ENCODE assay signal across 1 fruit fly cellular context in genomic region chr3R:29251418-29251817, dm6.
TF ChIP-seq lines count a peak whose summit lies in the region.

No protein-coding gene starts in this region.

TF ChIP-seq in whole organism, embryonic, 481 proteins besides CTCF, POLR2A, EP300 and RAD21 (continued from another document):
- TF ChIP-seq CG11695 (GFP tag; IDR thresholded peaks at IDR 0.05; lab: Robert Waterston, UW) (0 out of 3 replicates have a peak, but pooled peaks have one; percentile 10), Awh (GFP tag; IDR thresholded peaks at IDR 0.05; lab: Robert Waterston, UW) (no peak), BEAF-32 (GFP tag; optimal IDR thresholded peaks at IDR 0.05; lab: Kevin White, UChicago) (peak; percentile 71), p53 (GFP tag; optimal IDR thresholded peaks at IDR 0.05; lab: Kevin White, UChicago) (no peak), ranshi (GFP tag; IDR thresholded peaks at IDR 0.05; lab: Robert Waterston, UW) (no peak), gcm (GFP tag; optimal IDR thresholded peaks at IDR 0.05; lab: Kevin White, UChicago) (no peak), hb (GFP tag; IDR thresholded peaks at IDR 0.05; lab: Robert Waterston, UW; ENCODE audit: partially characterized antibody) (0 out of 3 replicates have a peak, but pooled peaks have one; percentile 36), CG34376 (GFP tag; optimal IDR thresholded peaks at IDR 0.05; lab: Kevin White, UChicago) (no peak), zfh2 (GFP tag; optimal IDR thresholded peaks at IDR 0.05; lab: Kevin White, UChicago) (no peak), CG43689 (GFP tag; IDR thresholded peaks at IDR 0.05; lab: Robert Waterston, UW) (no peak), usp (GFP tag; optimal IDR thresholded peaks at IDR 0.05; lab: Kevin White, UChicago) (no peak), Hsf (GFP tag; optimal IDR thresholded peaks at IDR 0.05; lab: Kevin White, UChicago) (peak; percentile 13), gfzf (GFP tag; optimal IDR thresholded peaks at IDR 0.05; lab: Kevin White, UChicago) (peak; percentile 2), Kr (GFP tag; optimal IDR thresholded peaks at IDR 0.05; lab: Kevin White, UChicago) (no peak), z (GFP tag; IDR thresholded peaks at IDR 0.05; lab: Robert Waterston, UW) (no peak), CG7928 (GFP tag; optimal IDR thresholded peaks at IDR 0.05; lab: Kevin White, UChicago) (no peak), CG13424 (tag; optimal IDR thresholded peaks at IDR 0.05; lab: Kevin White, UChicago) (no peak), gcm2 (GFP tag; optimal IDR thresholded peaks at IDR 0.05; lab: Kevin White, UChicago) (no peak), tin (GFP tag; optimal IDR thresholded peaks at IDR 0.05; lab: Kevin White, UChicago) (peak; percentile 27), CG2129 (GFP tag; IDR thresholded peaks at IDR 0.05; lab: Robert Waterston, UW; ENCODE audit: partially characterized antibody) (peak; percentile 79), Oli (tag; optimal IDR thresholded peaks at IDR 0.05; lab: Kevin White, UChicago) (no peak), caup (GFP tag; optimal IDR thresholded peaks at IDR 0.05; lab: Kevin White, UChicago; ENCODE audit: severe bottlenecking) (no peak), knrl (GFP tag; IDR thresholded peaks at IDR 0.05; lab: Robert Waterston, UW; ENCODE audit: partially characterized antibody) (peak; percentile 79), gt (GFP tag; IDR thresholded peaks at IDR 0.05; lab: Robert Waterston, UW) (no peak), CG13287 (GFP tag; IDR thresholded peaks at IDR 0.05; lab: Robert Waterston, UW; ENCODE audit: partially characterized antibody) (peak; percentile 94), crp (GFP tag; optimal IDR thresholded peaks at IDR 0.05; lab: Kevin White, UChicago) (no peak), CG2199 (GFP tag; IDR thresholded peaks at IDR 0.05; lab: Robert Waterston, UW) (no peak), Hr39 (optimal IDR thresholded peaks at IDR 0.05; lab: Kevin White, UChicago) (no peak), CG9876 (GFP tag; optimal IDR thresholded peaks at IDR 0.05; lab: Kevin White, UChicago) (no peak), Lim3 (GFP tag; IDR thresholded peaks at IDR 0.05; lab: Robert Waterston, UW) (no peak), bab2 (GFP tag; optimal IDR thresholded peaks at IDR 0.05; lab: Kevin White, UChicago) (no peak), CG9817 (tag; optimal IDR thresholded peaks at IDR 0.05; lab: Kevin White, UChicago) (no peak), CG14441 (GFP tag; IDR thresholded peaks at IDR 0.05; lab: Robert Waterston, UW) (no peak), sim (GFP tag; IDR thresholded peaks at IDR 0.05; lab: Robert Waterston, UW) (no peak), CG1647 (GFP tag; optimal IDR thresholded peaks at IDR 0.05; lab: Kevin White, UChicago) (no peak), CG7745 (tag; optimal IDR thresholded peaks at IDR 0.05; lab: Kevin White, UChicago) (no peak), tgo (GFP tag; IDR thresholded peaks at IDR 0.05; lab: Robert Waterston, UW) (no peak), CG12299 (tag; optimal IDR thresholded peaks at IDR 0.05; lab: Kevin White, UChicago) (no peak), CG18011 (GFP tag; optimal IDR thresholded peaks at IDR 0.05; lab: Kevin White, UChicago) (no peak), vfl (GFP tag; optimal IDR thresholded peaks at IDR 0.05; lab: Kevin White, UChicago) (no peak), CG2120 (GFP tag; optimal IDR thresholded peaks at IDR 0.05; lab: Kevin White, UChicago) (peak; percentile 46), ash1 (GFP tag; optimal IDR thresholded peaks at IDR 0.05; lab: Kevin White, UChicago) (no peak), CG9609 (GFP tag; optimal IDR thresholded peaks at IDR 0.05; lab: Kevin White, UChicago) (no peak), corto (GFP tag; optimal IDR thresholded peaks at IDR 0.05; lab: Kevin White, UChicago) (no peak), Atf3 (GFP tag; optimal IDR thresholded peaks at IDR 0.05; lab: Kevin White, UChicago) (no peak), CG30020 (tag; optimal IDR thresholded peaks at IDR 0.05; lab: Kevin White, UChicago) (no peak), CG7556 (GFP tag; optimal IDR thresholded peaks at IDR 0.05; lab: Kevin White, UChicago) (no peak), emc (GFP tag; optimal IDR thresholded peaks at IDR 0.05; lab: Kevin White, UChicago) (no peak), vnd (GFP tag; IDR thresholded peaks at IDR 0.05; lab: Robert Waterston, UW; ENCODE audit: partially characterized antibody) (peak; percentile 67), CG10147 (GFP tag; optimal IDR thresholded peaks at IDR 0.05; lab: Kevin White, UChicago) (no peak), br (optimal IDR thresholded peaks at IDR 0.05; lab: Kevin White, UChicago) (no peak), CG17359 (tag; optimal IDR thresholded peaks at IDR 0.05; lab: Kevin White, UChicago) (peak; percentile 9), ham (GFP tag; IDR thresholded peaks at IDR 0.05; lab: Robert Waterston, UW) (no peak), E2f1 (GFP tag; IDR thresholded peaks at IDR 0.05; lab: Robert Waterston, UW) (no peak), sima (GFP tag; optimal IDR thresholded peaks at IDR 0.05; lab: Kevin White, UChicago) (no peak), Lhr (GFP tag; optimal IDR thresholded peaks at IDR 0.05; lab: Kevin White, UChicago) (peak; percentile 15), Ets65A (GFP tag; lab: Kevin White, UChicago) (no peak), Dp (GFP tag; optimal IDR thresholded peaks at IDR 0.05; lab: Kevin White, UChicago) (peak; percentile 93), CG3995 (GFP tag; optimal IDR thresholded peaks at IDR 0.05; lab: Kevin White, UChicago) (no peak), mirr (GFP tag; optimal IDR thresholded peaks at IDR 0.05; lab: Kevin White, UChicago) (no peak), CG11696 (GFP tag; IDR thresholded peaks at IDR 0.05; lab: Robert Waterston, UW) (no peak), fu2 (GFP tag; optimal IDR thresholded peaks at IDR 0.05; lab: Kevin White, UChicago) (no peak), odd (GFP tag; optimal IDR thresholded peaks at IDR 0.05; lab: Kevin White, UChicago) (no peak), CG7357 (GFP tag; IDR thresholded peaks at IDR 0.05; lab: Robert Waterston, UW) (no peak), shn (GFP tag; optimal IDR thresholded peaks at IDR 0.05; lab: Kevin White, UChicago) (no peak), CG30431 (GFP tag; optimal IDR thresholded peaks at IDR 0.05; lab: Kevin White, UChicago) (no peak), Spps (tag; optimal IDR thresholded peaks at IDR 0.05; lab: Kevin White, UChicago) (no peak), rib (GFP tag; IDR thresholded peaks at IDR 0.05; lab: Robert Waterston, UW) (peak; percentile 55; the same call in 1 of the 2 replicates), ind (GFP tag; optimal IDR thresholded peaks at IDR 0.05; lab: Kevin White, UChicago) (no peak), mld (GFP tag; IDR thresholded peaks at IDR 0.05; lab: Robert Waterston, UW; ENCODE audit: partially characterized antibody) (peak; percentile 72; the same call in 1 of the 3 replicates), CG12155 (GFP tag; optimal IDR thresholded peaks at IDR 0.05; lab: Kevin White, UChicago) (no peak), Blimp-1 (GFP tag; optimal IDR thresholded peaks at IDR 0.05; lab: Kevin White, UChicago) (peak; percentile 29), pnt (GFP tag; optimal IDR thresholded peaks at IDR 0.05; lab: Kevin White, UChicago) (no peak), CG2875 (GFP tag; optimal IDR thresholded peaks at IDR 0.05; lab: Kevin White, UChicago) (no peak), CG3281 (GFP tag; optimal IDR thresholded peaks at IDR 0.05; lab: Kevin White, UChicago) (no peak), CG15073 (GFP tag; optimal IDR thresholded peaks at IDR 0.05; lab: Kevin White, UChicago) (no peak), Dref (GFP tag; IDR thresholded peaks at IDR 0.05; lab: Robert Waterston, UW) (no peak), CG30403 (GFP tag; optimal IDR thresholded peaks at IDR 0.05; lab: Kevin White, UChicago) (peak; percentile 16), tio (GFP tag; optimal IDR thresholded peaks at IDR 0.05; lab: Kevin White, UChicago) (no peak), CG1832 (GFP tag; optimal IDR thresholded peaks at IDR 0.05; lab: Kevin White, UChicago) (no peak), CG7987 (GFP tag; optimal IDR thresholded peaks at IDR 0.05; lab: Kevin White, UChicago) (peak; percentile 7), hkb (optimal IDR thresholded peaks at IDR 0.05; lab: Kevin White, UChicago) (no peak), hkb (GFP tag; IDR thresholded peaks at IDR 0.05; lab: Robert Waterston, UW) (peak; percentile 31; the same call in 1 of the 2 replicates), Bgb (GFP tag; IDR thresholded peaks at IDR 0.05; lab: Robert Waterston, UW; ENCODE audit: partially characterized antibody) (peak; percentile 72), Dek (tag; optimal IDR thresholded peaks at IDR 0.05; lab: Kevin White, UChicago) (no peak), CG4617 (GFP tag; optimal IDR thresholded peaks at IDR 0.05; lab: Kevin White, UChicago; ENCODE audit: borderline replicate concordance) (no peak), PHDP (tag; optimal IDR thresholded peaks at IDR 0.05; lab: Kevin White, UChicago) (no peak), CG16813 (GFP tag; IDR thresholded peaks at IDR 0.05; lab: Robert Waterston, UW; ENCODE audit: partially characterized antibody) (peak; percentile 68), zen (tag; optimal IDR thresholded peaks at IDR 0.05; lab: Kevin White, UChicago) (peak; percentile 33), CG4360 (GFP tag; IDR thresholded peaks at IDR 0.05; lab: Robert Waterston, UW) (no peak), CG7786 (GFP tag; optimal IDR thresholded peaks at IDR 0.05; lab: Kevin White, UChicago) (no peak), Oaz (GFP tag; IDR thresholded peaks at IDR 0.05; lab: Robert Waterston, UW) (0 out of 2 replicates have a peak, but pooled peaks have one; percentile 39), D (optimal IDR thresholded peaks at IDR 0.05; lab: Kevin White, UChicago) (no peak), D (GFP tag; optimal IDR thresholded peaks at IDR 0.05; lab: Kevin White, UChicago) (no peak), fd96Cb (tag; optimal IDR thresholded peaks at IDR 0.05; lab: Kevin White, UChicago) (no peak), CG11093 (GFP tag; IDR thresholded peaks at IDR 0.05; lab: Robert Waterston, UW) (no peak), cg (GFP tag; optimal IDR thresholded peaks at IDR 0.05; lab: Kevin White, UChicago) (no peak), TFAM (GFP tag; optimal IDR thresholded peaks at IDR 0.05; lab: Kevin White, UChicago) (no peak), CG3163 (GFP tag; optimal IDR thresholded peaks at IDR 0.05; lab: Kevin White, UChicago) (no peak), danr (GFP tag; IDR thresholded peaks at IDR 0.05; lab: Robert Waterston, UW) (no peak), CG4424 (GFP tag; optimal IDR thresholded peaks at IDR 0.05; lab: Kevin White, UChicago) (no peak), oc (tag; optimal IDR thresholded peaks at IDR 0.05; lab: Kevin White, UChicago) (peak; percentile 57), CG32532 (GFP tag; IDR thresholded peaks at IDR 0.05; lab: Robert Waterston, UW) (peak; percentile 66; the same call in 1 of the 2 replicates), CG11398 (GFP tag; optimal IDR thresholded peaks at IDR 0.05; lab: Kevin White, UChicago) (no peak), bcd (GFP tag; optimal IDR thresholded peaks at IDR 0.05; lab: Kevin White, UChicago) (no peak), h (optimal IDR thresholded peaks at IDR 0.05; lab: Kevin White, UChicago) (no peak), NK7.1 (GFP tag; optimal IDR thresholded peaks at IDR 0.05; lab: Kevin White, UChicago) (peak; percentile 5), Dip2 (GFP tag; IDR thresholded peaks at IDR 0.05; lab: Robert Waterston, UW) (no peak), Bteb2 (GFP tag; optimal IDR thresholded peaks at IDR 0.05; lab: Kevin White, UChicago) (peak; percentile 3), CG31365 (tag; optimal IDR thresholded peaks at IDR 0.05; lab: Kevin White, UChicago) (no peak), Hey (tag; optimal IDR thresholded peaks at IDR 0.05; lab: Kevin White, UChicago) (no peak), sisA (GFP tag; IDR thresholded peaks at IDR 0.05; lab: Robert Waterston, UW) (no peak), CG17385 (GFP tag; optimal IDR thresholded peaks at IDR 0.05; lab: Kevin White, UChicago) (no peak), CG1602 (GFP tag; optimal IDR thresholded peaks at IDR 0.05; lab: Kevin White, UChicago) (no peak), Antp (GFP tag; optimal IDR thresholded peaks at IDR 0.05; lab: Kevin White, UChicago) (peak; percentile 1), pho (GFP tag; optimal IDR thresholded peaks at IDR 0.05; lab: Kevin White, UChicago) (no peak), run (tag; optimal IDR thresholded peaks at IDR 0.05; lab: Kevin White, UChicago) (no peak), CG13296 (GFP tag; optimal IDR thresholded peaks at IDR 0.05; lab: Kevin White, UChicago) (no peak), bigmax (GFP tag; optimal IDR thresholded peaks at IDR 0.05; lab: Kevin White, UChicago) (no peak), Ada2b (GFP tag; IDR thresholded peaks at IDR 0.05; lab: Robert Waterston, UW) (no peak), Dbx (GFP tag; IDR thresholded peaks at IDR 0.05; lab: Robert Waterston, UW) (no peak), slp2 (GFP tag; optimal IDR thresholded peaks at IDR 0.05; lab: Kevin White, UChicago) (no peak), schlank (tag; optimal IDR thresholded peaks at IDR 0.05; lab: Kevin White, UChicago) (no peak), CG12236 (GFP tag; optimal IDR thresholded peaks at IDR 0.05; lab: Kevin White, UChicago) (no peak), D19B (GFP tag; optimal IDR thresholded peaks at IDR 0.05; lab: Kevin White, UChicago) (no peak), CG17568 (GFP tag; optimal IDR thresholded peaks at IDR 0.05; lab: Kevin White, UChicago) (no peak), stc (GFP tag; IDR thresholded peaks at IDR 0.05; lab: Robert Waterston, UW) (no peak), CG17361 (GFP tag; IDR thresholded peaks at IDR 0.05; lab: Robert Waterston, UW) (0 out of 3 replicates have a peak, but pooled peaks have one; percentile 28), CG10274 (GFP tag; optimal IDR thresholded peaks at IDR 0.05; lab: Kevin White, UChicago) (no peak)
